Worm (Caenorhabditis elegans) whole organism, dauer: ENCODE data around the gene mfsd-11.

Experiments used
- unc-62 ChIP-seq: sonication (generic microtip); optimal IDR thresholded peaks from 2 replicates; lab custom pipeline; 2017; ENCODE audit warnings: missing biosample characterization, missing genetic modification reagents, missing genetic modification characterization

Gene mfsd-11

ce11 chrX:12160002-12160690 is 6.2 kb upstream of the mfsd-11 start, which contains the start of gene F57G12.2:
TSS of gene F57G12.2 (minus strand) at chrX:12160052.
- no peak for TF ChIP-seq unc-62

- no peak for TF ChIP-seq unc-62
Measured at ce11 chrX:12158641-12159040, 4.7 kb upstream of the mfsd-11 start.

- TF ChIP-seq unc-62, result no peak
Measured at ce11 chrX:12149638-12150137, 4.2 kb downstream of the mfsd-11 start, which contains the start of gene znf-474. TSS of gene znf-474 (plus strand) at chrX:12149924.

- no peak for TF ChIP-seq unc-62
Measured at ce11 chrX:12146453-12147085, 7.3 kb downstream of the mfsd-11 start, which contains the start of gene pycr-1. TSS of gene pycr-1 (plus strand) at chrX:12146832.

ce11 chrX:12145919-12146318 is 8.0 kb downstream of the mfsd-11 start:
- no peak for TF ChIP-seq unc-62

- TF ChIP-seq unc-62, result no peak
Measured at ce11 chrX:12143693-12144092, 10.2 kb downstream of the mfsd-11 start, which contains the start of gene M153.5. TSS of gene M153.5 (plus strand) at chrX:12143993.

- no peak for TF ChIP-seq unc-62
Measured at ce11 chrX:12142569-12142968, 11.3 kb downstream of the mfsd-11 start, which contains the start of gene M153.3. TSS of gene M153.3 (plus strand) at chrX:12142869.

ce11 chrX:12141051-12141450 is 12.9 kb downstream of the mfsd-11 start, which contains the start of gene lyst-1:
TSS of gene lyst-1 (minus strand) at chrX:12141151.
- TF ChIP-seq unc-62, result no peak

ce11 chrX:12125308-12125707 is 28.6 kb downstream of the mfsd-11 start, which contains the start of gene lgc-18:
TSS of gene lgc-18 (plus strand) at chrX:12125608.
- no peak for TF ChIP-seq unc-62

- no peak for TF ChIP-seq unc-62
Measured at ce11 chrX:12123152-12123551, 30.8 kb downstream of the mfsd-11 start, which contains the start of gene T01H10.11. TSS of gene T01H10.11 (plus strand) at chrX:12123452.

- no peak for TF ChIP-seq unc-62
Measured at ce11 chrX:12121285-12121684, 32.6 kb downstream of the mfsd-11 start, which contains the start of gene lgc-17. TSS of gene lgc-17 (plus strand) at chrX:12121585.

ce11 chrX:12118340-12118739 is 35.6 kb downstream of the mfsd-11 start, which contains the start of gene lgc-16:
TSS of gene lgc-16 (plus strand) at chrX:12118640.
- no peak for TF ChIP-seq unc-62

- no peak for TF ChIP-seq unc-62
Measured at ce11 chrX:12114024-12114423, 39.9 kb downstream of the mfsd-11 start, which contains the start of gene lgc-15. TSS of gene lgc-15 (plus strand) at chrX:12114324.

ce11 chrX:12111213-12111612 is 42.7 kb downstream of the mfsd-11 start, which contains the start of gene lgc-14:
TSS of gene lgc-14 (plus strand) at chrX:12111513.
- TF ChIP-seq unc-62, result no peak

- TF ChIP-seq unc-62, result no peak
Measured at ce11 chrX:12108517-12109216, 45.2 kb downstream of the mfsd-11 start, which contains the start of the genes W03G11.2 and lgc-13. TSS of gene W03G11.2 (minus strand) at chrX:12108617. TSS of gene lgc-13 (plus strand) at chrX:12109166.

- no peak for TF ChIP-seq unc-62
Measured at ce11 chrX:12106004-12106403, 47.9 kb downstream of the mfsd-11 start.
